Fruit fly (Drosophila melanogaster) whole organism, wandering third instar larva: ENCODE data around the gene RpS27.

Experiments used
- Abd-B ChIP-seq: fragments of >200 bp; optimal IDR thresholded peaks from 2 replicates; lab custom pipeline; 2017; ENCODE audit warnings: missing biosample characterization, missing genetic modification characterization
- CG32264 ChIP-seq: fragments of 200-800 bp; sonication (Bioruptor generic); optimal IDR thresholded peaks from 2 replicates; lab custom pipeline; 2016; ENCODE audit warnings: missing biosample characterization, missing genetic modification characterization
- CG9705 ChIP-seq: fragments of 200-800 bp; sonication (Bioruptor generic); optimal IDR thresholded peaks from 2 replicates; lab custom pipeline; 2018; ENCODE audit warnings: missing biosample characterization, mild to moderate bottlenecking, missing genetic modification characterization
- Dif ChIP-seq: fragments of 200-275, 200-300 bp; sonication (Bioruptor generic); optimal IDR thresholded peaks from 2 replicates; lab custom pipeline; 2018; ENCODE audit warnings: missing biosample characterization, missing genetic modification characterization; ENCODE audit not compliant: partially characterized antibody
- GATAd ChIP-seq: sonication (Bioruptor generic); optimal IDR thresholded peaks from 2 replicates; lab custom pipeline; 2016; ENCODE audit warnings: missing biosample characterization, missing genetic modification characterization
- HLH106 ChIP-seq: fragments of 200-800 bp; optimal IDR thresholded peaks from 3 replicates; lab custom pipeline; 2019; ENCODE audit warnings: missing biosample characterization, mild to moderate bottlenecking, missing genetic modification characterization, moderate library complexity
- Hnf4 ChIP-seq: fragments of 200-800 bp; sonication (Bioruptor generic); optimal IDR thresholded peaks from 2 replicates; lab custom pipeline; 2016; ENCODE audit warnings: missing biosample characterization, mild to moderate bottlenecking, missing genetic modification characterization
- Hr78 ChIP-seq: fragments of >200 bp; optimal IDR thresholded peaks from 2 replicates; lab custom pipeline; 2017; ENCODE audit warnings: missing biosample characterization, missing genetic modification characterization
- Hr83 ChIP-seq: fragments of 200-300 bp; sonication (Bioruptor generic); optimal IDR thresholded peaks from 2 replicates; lab custom pipeline; 2016; ENCODE audit warnings: missing biosample characterization, mild to moderate bottlenecking, missing genetic modification characterization, moderate library complexity; ENCODE audit not compliant: poor library complexity, severe bottlenecking
- Jra ChIP-seq: sonication (Bioruptor generic); optimal IDR thresholded peaks from 2 replicates; lab custom pipeline; 2016; ENCODE audit warnings: missing biosample characterization, missing genetic modification characterization
- Myc ChIP-seq: fragments of >200 bp; optimal IDR thresholded peaks from 2 replicates; lab custom pipeline; 2017
- N ChIP-seq: fragments of >200 bp; optimal IDR thresholded peaks from 2 replicates; lab custom pipeline; 2018; ENCODE audit warnings: missing biosample characterization, missing external identifiers, missing genetic modification characterization
- Rel ChIP-seq, 2 experiments: fragments of 200-800 bp; sonication (Bioruptor generic) in 1 of 2; optimal IDR thresholded peaks; 2 replicates in 1 of 2; 3 replicates in 1 of 2; lab custom pipeline; 2016 to 2019; ENCODE audit warnings: mild to moderate bottlenecking in 2 of 2, missing biosample characterization in 2 of 2, missing genetic modification characterization in 2 of 2, moderate library complexity in 1 of 2
- Sp1 ChIP-seq: fragments of 200-800 bp; sonication (Bioruptor generic); optimal IDR thresholded peaks from 3 replicates; lab custom pipeline; 2019; ENCODE audit warnings: missing biosample characterization, mild to moderate bottlenecking, missing genetic modification characterization, moderate library complexity
- Vsx2 ChIP-seq: fragments of 200-300, 225-300 bp; sonication (Bioruptor generic); optimal IDR thresholded peaks from 2 replicates; lab custom pipeline; 2018; ENCODE audit warnings: missing biosample characterization, missing genetic modification characterization; ENCODE audit not compliant: partially characterized antibody
- br ChIP-seq: fragments of 200-800 bp; sonication (Bioruptor generic); optimal IDR thresholded peaks from 2 replicates; lab custom pipeline; 2016; ENCODE audit warnings: missing biosample characterization, missing genetic modification characterization
- brk ChIP-seq: fragments of 200-800 bp; sonication (Bioruptor generic); optimal IDR thresholded peaks from 2 replicates; lab custom pipeline; 2016; ENCODE audit warnings: missing biosample characterization, mild to moderate bottlenecking, missing genetic modification characterization
- dl ChIP-seq, 2 experiments: fragments of 175-275, 200-275 bp in 1 of 2; fragments of 200-275 bp in 1 of 2; sonication (Bioruptor generic); optimal IDR thresholded peaks; lab custom pipeline; 2018; ENCODE audit warnings: mild to moderate bottlenecking in 2 of 2, missing biosample characterization in 2 of 2, missing genetic modification characterization in 2 of 2, moderate library complexity in 2 of 2; ENCODE audit not compliant: partially characterized antibody in 2 of 2, insufficient read depth in 1 of 2
- dmrt93B ChIP-seq: fragments of 200-800 bp; sonication (Bioruptor generic); optimal IDR thresholded peaks from 2 replicates; lab custom pipeline; 2018; ENCODE audit warnings: missing biosample characterization, mild to moderate bottlenecking, missing genetic modification characterization
- dsf ChIP-seq: sonication (Bioruptor generic); optimal IDR thresholded peaks from 2 replicates; lab custom pipeline; 2016; ENCODE audit warnings: missing biosample characterization, missing genetic modification characterization, borderline replicate concordance
- ey ChIP-seq: fragments of 200-800 bp; sonication (Bioruptor generic); optimal IDR thresholded peaks from 2 replicates; lab custom pipeline; 2016; ENCODE audit warnings: missing biosample characterization, missing genetic modification characterization
- foxo ChIP-seq, 2 experiments: fragments of 200-800 bp; sonication (Bioruptor generic); optimal IDR thresholded peaks; 2 replicates in 1 of 2; 3 replicates in 1 of 2; lab custom pipeline; 2016 to 2017; ENCODE audit warnings: missing biosample characterization in 2 of 2, missing genetic modification characterization in 2 of 2
- fru ChIP-seq: fragments of 200-800 bp; sonication (Bioruptor generic); optimal IDR thresholded peaks from 3 replicates; lab custom pipeline; 2016; ENCODE audit warnings: missing biosample characterization, mild to moderate bottlenecking, missing genetic modification characterization
- h ChIP-seq: fragments of 200-800 bp; sonication (Bioruptor generic); optimal IDR thresholded peaks from 3 replicates; lab custom pipeline; 2016; ENCODE audit warnings: missing biosample characterization, mild to moderate bottlenecking, missing genetic modification characterization
- jim ChIP-seq: fragments of 175-275, 200-325 bp; sonication (Bioruptor generic); optimal IDR thresholded peaks from 2 replicates; lab custom pipeline; 2016; ENCODE audit warnings: missing biosample characterization, mild to moderate bottlenecking, missing genetic modification characterization
- lola ChIP-seq: fragments of >200 bp; optimal IDR thresholded peaks from 2 replicates; lab custom pipeline; 2017; ENCODE audit warnings: missing biosample characterization, missing genetic modification characterization
- psq ChIP-seq: fragments of 200-800 bp; sonication (Bioruptor generic); optimal IDR thresholded peaks from 3 replicates; lab custom pipeline; 2017; ENCODE audit warnings: missing biosample characterization, mild to moderate bottlenecking, missing genetic modification characterization, moderate library complexity
- rgr ChIP-seq: fragments of 200-800 bp; sonication (Bioruptor generic); optimal IDR thresholded peaks from 3 replicates; lab custom pipeline; 2016; ENCODE audit warnings: missing biosample characterization, mild to moderate bottlenecking, missing genetic modification characterization
- sage ChIP-seq: fragments of 200-800 bp; sonication (Bioruptor generic); optimal IDR thresholded peaks from 2 replicates; lab custom pipeline; 2016; ENCODE audit warnings: missing biosample characterization, mild to moderate bottlenecking, missing genetic modification characterization
- sv ChIP-seq: fragments of 200-800 bp; sonication (Bioruptor generic); optimal IDR thresholded peaks from 3 replicates; lab custom pipeline; 2016; ENCODE audit warnings: missing biosample characterization, missing genetic modification characterization
- tai ChIP-seq: sonication (Bioruptor generic); optimal IDR thresholded peaks from 2 replicates; lab custom pipeline; 2016; ENCODE audit warnings: missing biosample characterization, missing genetic modification characterization
- usp ChIP-seq: fragments of >200 bp; optimal IDR thresholded peaks from 2 replicates; lab custom pipeline; 2017; ENCODE audit warnings: missing biosample characterization, missing genetic modification characterization
- woc ChIP-seq: sonication (Bioruptor generic); optimal IDR thresholded peaks from 2 replicates; lab custom pipeline; 2016; ENCODE audit warnings: missing biosample characterization, mild to moderate bottlenecking, missing genetic modification characterization

Gene RpS27

dm6 chr3R:25275276-25275675 is 28.0 kb upstream of the RpS27 start:
- no peak for TF ChIP-seq woc (GFP tag; lab: Kevin White, UChicago)
- no peak for TF ChIP-seq Rel (GFP tag; optimal IDR thresholded peaks at IDR 0.05; lab: Kevin White, UChicago)
- no peak for TF ChIP-seq Rel (tag; optimal IDR thresholded peaks at IDR 0.05; lab: Kevin White, UChicago)
- no peak for TF ChIP-seq fru (GFP tag; lab: Kevin White, UChicago)
- TF ChIP-seq usp (GFP tag; lab: Kevin White, UChicago), result no peak
- TF ChIP-seq jim, result no peak
- no peak for TF ChIP-seq Abd-B (GFP tag; lab: Kevin White, UChicago)
- no peak for TF ChIP-seq dl (GFP tag; optimal IDR thresholded peaks at IDR 0.05; lab: Kevin White, UChicago; ENCODE audit: insufficient read depth in 1 of 2, partially characterized antibody in 2 of 2)
- no peak for TF ChIP-seq psq

dm6 chr3R:25273537-25273936 is 26.2 kb upstream of the RpS27 start, which contains the start of gene CG11878:
TSS of gene CG11878 (plus strand) at chr3R:25273837.
- TF ChIP-seq sv (no peak), ey (GFP tag; lab: Kevin White, UChicago) (no peak), Abd-B (GFP tag; lab: Kevin White, UChicago) (no peak), tai (GFP tag; lab: Kevin White, UChicago) (no peak), Vsx2 (GFP tag; lab: Kevin White, UChicago) (no peak), br (no peak), h (GFP tag; lab: Kevin White, UChicago) (no peak), psq (no peak), brk (GFP tag; lab: Kevin White, UChicago) (no peak)

- TF ChIP-seq CG32264, result no peak
- no peak for TF ChIP-seq dsf (GFP tag; lab: Kevin White, UChicago)
- no peak for TF ChIP-seq sage (GFP tag; lab: Kevin White, UChicago)
- no peak for TF ChIP-seq HLH106
- no peak for TF ChIP-seq lola (GFP tag; lab: Kevin White, UChicago)
- no peak for TF ChIP-seq Dif (GFP tag; lab: Kevin White, UChicago)
- no peak for TF ChIP-seq Sp1 (GFP tag; lab: Kevin White, UChicago)
- TF ChIP-seq foxo (GFP tag; optimal IDR thresholded peaks at IDR 0.05; lab: Kevin White, UChicago), result no peak
- no peak for TF ChIP-seq CG9705
- no peak for TF ChIP-seq ey (GFP tag; lab: Kevin White, UChicago)
- no peak for TF ChIP-seq Hr78 (GFP tag; lab: Kevin White, UChicago)
- no peak for TF ChIP-seq brk (GFP tag; lab: Kevin White, UChicago)
- no peak for TF ChIP-seq GATAd (GFP tag; lab: Kevin White, UChicago)
- TF ChIP-seq sv, result no peak
- no peak for TF ChIP-seq Hnf4 (GFP tag; lab: Kevin White, UChicago)
- no peak for TF ChIP-seq rgr (GFP tag; lab: Kevin White, UChicago)
- no peak for TF ChIP-seq usp (GFP tag; lab: Kevin White, UChicago)
- TF ChIP-seq Hr83 (GFP tag; lab: Kevin White, UChicago), result no peak
- TF ChIP-seq Jra (GFP tag; lab: Kevin White, UChicago), result no peak
- TF ChIP-seq psq, result no peak
These were observed 22.6 kb upstream of the RpS27 start, which contains the start of the genes CG11889 and CG11891 for dm6 chr3R:25269909-25270308. TSS of gene CG11889 (plus strand) at chr3R:25270209. TSS of gene CG11891 (plus strand) at chr3R:25270209.

- no peak for TF ChIP-seq dmrt93B (GFP tag; lab: Kevin White, UChicago)
- no peak for TF ChIP-seq usp (GFP tag; lab: Kevin White, UChicago)
- TF ChIP-seq Dif (GFP tag; lab: Kevin White, UChicago), result no peak
These were observed 19.4 kb upstream of the RpS27 start for dm6 chr3R:25266751-25267150.

- TF ChIP-seq N (GFP tag; lab: Kevin White, UChicago) (peak; percentile 100), Myc (lab: Kevin White, UChicago) (peak; percentile 75), Rel (GFP tag; optimal IDR thresholded peaks at IDR 0.05; lab: Kevin White, UChicago) (no peak), Rel (tag; optimal IDR thresholded peaks at IDR 0.05; lab: Kevin White, UChicago) (peak; percentile 54), Vsx2 (GFP tag; lab: Kevin White, UChicago) (no peak), Sp1 (GFP tag; lab: Kevin White, UChicago) (peak; percentile 13), Hr78 (GFP tag; lab: Kevin White, UChicago) (peak; percentile 79), Abd-B (GFP tag; lab: Kevin White, UChicago) (peak; percentile 59), h (GFP tag; lab: Kevin White, UChicago) (no peak)
These were observed 18.4 kb upstream of the RpS27 start, which contains the start of the genes GlnRS and RIOK2 for dm6 chr3R:25265589-25266201. TSS of gene GlnRS (minus strand) at chr3R:25265721. TSS of gene RIOK2 (plus strand) at chr3R:25265844.
